Fruit fly (Drosophila melanogaster): ENCODE data around the gene CG11164.

The CG11164 gene

DNA sequence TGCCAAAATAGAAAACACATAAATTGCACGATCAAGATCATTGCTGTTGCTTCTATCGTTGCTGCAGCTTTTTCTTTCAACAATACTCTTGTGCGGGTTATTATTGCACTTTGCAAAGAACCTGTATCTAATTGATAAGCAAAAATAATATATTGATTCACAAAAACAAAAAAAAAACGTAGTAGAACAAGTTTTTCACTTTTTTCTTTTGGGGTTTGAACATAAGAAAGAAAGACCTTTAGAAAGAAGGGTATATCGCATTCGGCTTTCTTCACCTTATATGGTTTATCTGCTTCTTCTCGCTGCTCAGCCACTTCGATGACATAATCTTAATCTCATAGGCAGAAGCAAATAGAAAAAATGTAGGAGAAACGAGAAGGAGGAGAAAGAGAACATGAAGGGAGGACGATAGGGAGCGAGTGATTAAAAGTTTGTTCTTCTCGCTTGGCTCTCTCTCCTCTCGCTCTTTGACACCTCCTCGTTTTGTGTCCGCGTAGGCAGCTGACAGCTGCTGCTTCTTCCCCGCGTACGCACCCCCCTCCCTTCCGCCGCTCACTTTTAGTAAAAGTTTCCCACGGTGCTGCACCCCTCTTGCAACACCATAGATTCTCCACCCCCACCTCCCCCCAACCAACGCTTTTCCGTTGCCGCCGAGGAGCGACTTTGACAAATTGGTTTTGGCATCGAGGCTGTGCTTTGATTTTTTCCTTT is 31.1 kb downstream of the CG11164 start:
- peak; percentile 63; the same call in 1 of the 3 replicates for TF ChIP-seq CG4496 (GFP tag; IDR thresholded peaks at IDR 0.05)
- TF ChIP-seq fd96Ca (GFP tag; IDR thresholded peaks at IDR 0.05): no peak
- TF ChIP-seq CG13204 (GFP tag; optimal IDR thresholded peaks at IDR 0.05): no peak
- TF ChIP-seq Ets98B (GFP tag; IDR thresholded peaks at IDR 0.05): peak; percentile 43; the same call in 1 of the 2 replicates
- TF ChIP-seq Snoo (tag; optimal IDR thresholded peaks at IDR 0.05): no peak
- no peak for TF ChIP-seq D1 (tag; optimal IDR thresholded peaks at IDR 0.05)
- TF ChIP-seq CG17806 (tag; optimal IDR thresholded peaks at IDR 0.05): no peak
- no peak for TF ChIP-seq Pif1A (GFP tag; optimal IDR thresholded peaks at IDR 0.05)
- TF ChIP-seq CG14655 (GFP tag; optimal IDR thresholded peaks at IDR 0.05): peak; percentile 15
- TF ChIP-seq CG8301 (tag; optimal IDR thresholded peaks at IDR 0.05): peak; percentile 8
- TF ChIP-seq rn (GFP tag; IDR thresholded peaks at IDR 0.05): no peak
- 0 out of 2 replicates have a peak, but pooled peaks have one; percentile 19 for TF ChIP-seq CG32121 (GFP tag; IDR thresholded peaks at IDR 0.05)
- TF ChIP-seq gl (tag; optimal IDR thresholded peaks at IDR 0.05): no peak
- TF ChIP-seq CG34367 (tag; optimal IDR thresholded peaks at IDR 0.05): no peak

DNA sequence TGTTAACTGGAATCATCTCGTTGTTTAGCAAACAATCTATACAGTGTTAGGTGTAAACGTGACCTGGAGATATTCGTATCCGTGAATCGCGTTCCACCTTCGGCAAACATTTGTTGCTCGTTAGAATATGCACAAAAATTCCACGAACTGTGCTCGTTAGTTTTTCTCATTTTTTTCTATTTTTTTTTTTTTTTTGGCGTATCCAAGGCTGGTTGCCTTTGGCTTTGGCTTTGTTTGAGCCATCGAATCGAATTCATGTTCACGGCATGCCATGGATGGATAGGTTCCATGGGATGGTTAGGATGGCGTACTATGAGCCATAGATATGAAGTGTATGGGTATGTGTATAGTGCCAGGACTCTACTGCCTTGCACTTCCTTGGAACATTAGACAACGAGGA is 31.9 kb downstream of the CG11164 start:
- TF ChIP-seq rn (GFP tag; IDR thresholded peaks at IDR 0.05): no peak
- no peak for TF ChIP-seq Pif1B (GFP tag; optimal IDR thresholded peaks at IDR 0.05)
- no peak for TF ChIP-seq Ets98B (GFP tag; IDR thresholded peaks at IDR 0.05)
- no peak for TF ChIP-seq EcR (GFP tag; optimal IDR thresholded peaks at IDR 0.05)
- TF ChIP-seq CG13204 (GFP tag; optimal IDR thresholded peaks at IDR 0.05): no peak
- no peak for TF ChIP-seq CG10348 (GFP tag; IDR thresholded peaks at IDR 0.05)
- TF ChIP-seq CG14655 (GFP tag; optimal IDR thresholded peaks at IDR 0.05): no peak
- no peak for TF ChIP-seq CG17806 (tag; optimal IDR thresholded peaks at IDR 0.05)
- no peak for TF ChIP-seq gl (tag; optimal IDR thresholded peaks at IDR 0.05)
- TF ChIP-seq CG9948 (tag; optimal IDR thresholded peaks at IDR 0.05): no peak
- TF ChIP-seq CG32121 (GFP tag; IDR thresholded peaks at IDR 0.05): no peak
- TF ChIP-seq D1 (tag; optimal IDR thresholded peaks at IDR 0.05): no peak
- no peak for TF ChIP-seq CG12605 (GFP tag; IDR thresholded peaks at IDR 0.05)
- TF ChIP-seq CG15710 (tag; optimal IDR thresholded peaks at IDR 0.05): no peak
- TF ChIP-seq CG4496 (GFP tag; IDR thresholded peaks at IDR 0.05): no peak
- no peak for TF ChIP-seq CG8301 (tag; optimal IDR thresholded peaks at IDR 0.05)
- no peak for TF ChIP-seq CG34367 (tag; optimal IDR thresholded peaks at IDR 0.05)
- no peak for TF ChIP-seq Snoo (tag; optimal IDR thresholded peaks at IDR 0.05)
- TF ChIP-seq Pif1A (GFP tag; optimal IDR thresholded peaks at IDR 0.05): no peak

DNA sequence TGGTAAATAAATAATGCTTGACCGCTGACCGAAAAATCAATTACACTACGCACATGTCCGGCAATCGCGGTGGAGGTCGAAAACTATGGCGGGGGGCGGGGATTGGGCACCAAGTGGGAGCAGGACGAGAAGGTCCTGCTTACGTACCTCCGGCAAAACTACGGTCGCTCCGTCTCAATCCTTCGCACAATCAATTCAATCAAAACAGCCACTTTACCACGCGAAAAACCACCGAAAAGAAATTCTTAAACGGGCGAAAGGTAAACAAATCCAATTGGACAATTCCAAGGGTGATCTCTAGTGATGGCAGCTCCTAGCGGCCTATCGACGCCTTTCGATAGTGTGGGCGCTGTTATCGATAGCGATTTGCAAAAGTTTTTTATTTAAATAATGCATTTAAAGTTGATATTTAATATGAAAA is 50.2 kb downstream of the CG11164 start, which contains the start of gene Nadsyn:
Gene Nadsyn, minus strand, starts transcription at position 304 of the 421 bp plus-strand sequence.
- no peak for TF ChIP-seq gl (tag; optimal IDR thresholded peaks at IDR 0.05)
- no peak for TF ChIP-seq fd96Ca (GFP tag; IDR thresholded peaks at IDR 0.05)
- no peak for TF ChIP-seq CG12605 (GFP tag; IDR thresholded peaks at IDR 0.05)
- no peak for TF ChIP-seq CG34367 (tag; optimal IDR thresholded peaks at IDR 0.05)
- no peak for TF ChIP-seq CG17806 (tag; optimal IDR thresholded peaks at IDR 0.05)
- TF ChIP-seq D1 (tag; optimal IDR thresholded peaks at IDR 0.05): no peak

Data from whole organism, pupa.